Fruit fly (Drosophila melanogaster): ENCODE measurements around the gene Elp1.
A peak's percentile ranks its signal among the peaks of the same experiment; 100 is the strongest.

Gene Elp1

dm6 chr3R:11678016-11678415, 27.2 kb downstream of the Elp1 start, which contains the start of gene CG18476 (continued):
- TF ChIP-seq sqz (GFP tag; optimal IDR thresholded peaks at IDR 0.05): no peak
- TF ChIP-seq lilli (GFP tag; optimal IDR thresholded peaks at IDR 0.05): peak; percentile 87
- TF ChIP-seq Fer1 (GFP tag; optimal IDR thresholded peaks at IDR 0.05): peak; percentile 90
- peak; percentile 87 for TF ChIP-seq CG32767 (GFP tag; IDR thresholded peaks at IDR 0.05)
- peak; percentile 93 for TF ChIP-seq CG8924 (tag; optimal IDR thresholded peaks at IDR 0.05)
- TF ChIP-seq peb (GFP tag; IDR thresholded peaks at IDR 0.05): peak; percentile 83
- TF ChIP-seq Deaf1 (tag; optimal IDR thresholded peaks at IDR 0.05): peak; percentile 77
- peak; percentile 73 for TF ChIP-seq CG3838 (GFP tag; optimal IDR thresholded peaks at IDR 0.05)
- peak; percentile 18 for TF ChIP-seq CG3163 (GFP tag; optimal IDR thresholded peaks at IDR 0.05)
- no peak for TF ChIP-seq Bgb (GFP tag; IDR thresholded peaks at IDR 0.05; ENCODE audit: partially characterized antibody)
- TF ChIP-seq CG12104 (GFP tag; optimal IDR thresholded peaks at IDR 0.05): peak; percentile 89
- peak; percentile 94 for TF ChIP-seq CG6689 (GFP tag; IDR thresholded peaks at IDR 0.05)
- TF ChIP-seq CG16863 (GFP tag; optimal IDR thresholded peaks at IDR 0.05): peak; percentile 55
- TF ChIP-seq shn (GFP tag; optimal IDR thresholded peaks at IDR 0.05): peak; percentile 20
- peak; percentile 92 for TF ChIP-seq croc (GFP tag; conservative IDR thresholded peaks at IDR 0.05)
- TF ChIP-seq bowl (GFP tag; IDR thresholded peaks at IDR 0.05): peak; percentile 72
- no peak for TF ChIP-seq sd (tag; optimal IDR thresholded peaks at IDR 0.05)
- peak; percentile 92 for TF ChIP-seq CG17359 (tag; optimal IDR thresholded peaks at IDR 0.05)
- peak; percentile 65 for TF ChIP-seq fu2 (GFP tag; optimal IDR thresholded peaks at IDR 0.05)
- TF ChIP-seq Atf6 (GFP tag; IDR thresholded peaks at IDR 0.05): peak; percentile 88
- peak; percentile 69 for TF ChIP-seq CG5953 (GFP tag; IDR thresholded peaks at IDR 0.05)
- peak; percentile 96 for TF ChIP-seq vvl (GFP tag; IDR thresholded peaks at IDR 0.05)
- peak; percentile 83 for TF ChIP-seq Vsx1 (GFP tag; optimal IDR thresholded peaks at IDR 0.05)
- peak; percentile 89 for TF ChIP-seq sisA (GFP tag; IDR thresholded peaks at IDR 0.05)
- TF ChIP-seq CG33213 (GFP tag; optimal IDR thresholded peaks at IDR 0.05): peak; percentile 45
- peak; percentile 53 for TF ChIP-seq HLH54F (GFP tag; optimal IDR thresholded peaks at IDR 0.05)
- TF ChIP-seq CG18476 (GFP tag; optimal IDR thresholded peaks at IDR 0.05): peak; percentile 95
- TF ChIP-seq sob (GFP tag; IDR thresholded peaks at IDR 0.05): peak; percentile 95
- TF ChIP-seq Trl (optimal IDR thresholded peaks at IDR 0.05): no peak
- peak; percentile 65 for TF ChIP-seq Trl (GFP tag; optimal IDR thresholded peaks at IDR 0.05)
- TF ChIP-seq gcm2 (GFP tag; optimal IDR thresholded peaks at IDR 0.05): no peak
- TF ChIP-seq CG2875 (GFP tag; optimal IDR thresholded peaks at IDR 0.05): peak; percentile 52
- no peak for TF ChIP-seq slp2 (GFP tag; optimal IDR thresholded peaks at IDR 0.05)
- TF ChIP-seq CG15479 (GFP tag; optimal IDR thresholded peaks at IDR 0.05): no peak
- TF ChIP-seq CG10267 (tag; optimal IDR thresholded peaks at IDR 0.05): peak; percentile 87
- peak; percentile 21 for TF ChIP-seq repo (GFP tag; optimal IDR thresholded peaks at IDR 0.05)
- TF ChIP-seq C15 (GFP tag; IDR thresholded peaks at IDR 0.05): peak; percentile 81; the same call in 2 of the 3 replicates
- peak; percentile 81 for TF ChIP-seq run (tag; optimal IDR thresholded peaks at IDR 0.05)
- peak; percentile 96 for TF ChIP-seq CG17361 (GFP tag; IDR thresholded peaks at IDR 0.05)
- TF ChIP-seq Stat92E (GFP tag; optimal IDR thresholded peaks at IDR 0.05): peak in 1 of 3 experiments; percentile 50
- peak; percentile 92 for TF ChIP-seq gcm (GFP tag; optimal IDR thresholded peaks at IDR 0.05)
- peak; percentile 74 for TF ChIP-seq odd (GFP tag; optimal IDR thresholded peaks at IDR 0.05)
- TF ChIP-seq CG14014 (GFP tag; IDR thresholded peaks at IDR 0.05): peak; percentile 94
- peak; percentile 57 for TF ChIP-seq corto (GFP tag; optimal IDR thresholded peaks at IDR 0.05)
- TF ChIP-seq CG31365 (tag; optimal IDR thresholded peaks at IDR 0.05): peak; percentile 32
- peak; percentile 75 for TF ChIP-seq CG1529 (GFP tag; optimal IDR thresholded peaks at IDR 0.05)
- TF ChIP-seq CG10274 (GFP tag; optimal IDR thresholded peaks at IDR 0.05): peak; percentile 43
- peak; percentile 81 for TF ChIP-seq Usf (GFP tag; optimal IDR thresholded peaks at IDR 0.05)
- peak; percentile 29 for TF ChIP-seq Bdp1 (GFP tag; optimal IDR thresholded peaks at IDR 0.05)
- peak; percentile 63 for TF ChIP-seq jing (GFP tag; optimal IDR thresholded peaks at IDR 0.05)
- peak; percentile 79 for TF ChIP-seq CG17802 (tag; optimal IDR thresholded peaks at IDR 0.05)
- TF ChIP-seq CG11696 (GFP tag; IDR thresholded peaks at IDR 0.05): peak; percentile 82
